Fruit fly (Drosophila melanogaster) whole organism, embryonic: ENCODE measurements around the gene Idh3g.

ENCODE experiments used
- B-H2 ChIP-seq: fragments of 200-800 bp; sonication (Bioruptor generic); optimal IDR thresholded peaks from 2 replicates; lab custom pipeline; 2018; ENCODE audit warnings: missing biosample characterization, mild to moderate bottlenecking, missing genetic modification characterization
- CG10274 ChIP-seq: fragments of 200-800 bp; sonication (Bioruptor generic); optimal IDR thresholded peaks from 3 replicates; lab custom pipeline; 2017; ENCODE audit warnings: missing biosample characterization, mild to moderate bottlenecking, missing genetic modification characterization
- CG10321 ChIP-seq: fragments of 200-800 bp; sonication (Bioruptor generic); IDR thresholded peaks from 2 replicates; pipeline ENCODE4 v1.3.6; 2022; ENCODE audit warnings: missing biosample characterization, missing genetic modification characterization
- CG11504 ChIP-seq: fragments of 200-800 bp; sonication (Bioruptor generic); optimal IDR thresholded peaks from 3 replicates; lab custom pipeline; 2019; ENCODE audit warnings: missing biosample characterization, mild to moderate bottlenecking, missing genetic modification characterization, moderate library complexity
- CG12219 ChIP-seq: fragments of 200-800 bp; sonication (Bioruptor generic); optimal IDR thresholded peaks from 3 replicates; lab custom pipeline; 2018; ENCODE audit warnings: missing biosample characterization, mild to moderate bottlenecking, missing genetic modification characterization
- CG12391 ChIP-seq: fragments of 200-800 bp; sonication (Bioruptor generic); optimal IDR thresholded peaks from 3 replicates; lab custom pipeline; 2018; ENCODE audit warnings: missing biosample characterization, mild to moderate bottlenecking, missing genetic modification characterization, moderate library complexity
- CG13624 ChIP-seq: fragments of 200-800 bp; sonication (Bioruptor generic); optimal IDR thresholded peaks from 2 replicates; lab custom pipeline; 2016; ENCODE audit warnings: missing biosample characterization, missing genetic modification characterization
- CG18262 ChIP-seq: fragments of 200-800 bp; optimal IDR thresholded peaks from 3 replicates; lab custom pipeline; 2019; ENCODE audit warnings: missing biosample characterization, mild to moderate bottlenecking, missing genetic modification characterization, moderate library complexity
- CG2116 ChIP-seq: fragments of 200-800 bp; sonication (Bioruptor generic); optimal IDR thresholded peaks from 3 replicates; lab custom pipeline; 2018; ENCODE audit warnings: missing biosample characterization, mild to moderate bottlenecking, missing genetic modification characterization
- CG2712 ChIP-seq: fragments of 200-800 bp; optimal IDR thresholded peaks from 3 replicates; lab custom pipeline; 2019; ENCODE audit warnings: missing biosample characterization, mild to moderate bottlenecking, missing genetic modification characterization, moderate library complexity
- CG31441 ChIP-seq: fragments of 200-800 bp; sonication (Bioruptor generic); IDR thresholded peaks from 2 replicates; pipeline ENCODE4 v1.3.6; 2022; ENCODE audit warnings: missing biosample characterization, missing genetic modification characterization
- CG3281 ChIP-seq: fragments of 200-800 bp; sonication (Bioruptor generic); optimal IDR thresholded peaks from 3 replicates; lab custom pipeline; 2017; ENCODE audit warnings: missing biosample characterization, mild to moderate bottlenecking, missing genetic modification characterization
- CG34422 ChIP-seq: fragments of 200-800 bp; sonication (Bioruptor generic); IDR thresholded peaks from 3 replicates; pipeline ENCODE4 v1.3.6; 2022; ENCODE audit warnings: missing biosample characterization, missing genetic modification characterization
- CG43689 ChIP-seq: fragments of 200-800 bp; sonication (Bioruptor generic); IDR thresholded peaks from 2 replicates; pipeline ENCODE4 v1.3.6; 2022; ENCODE audit warnings: missing biosample characterization, missing genetic modification characterization
- CG4424 ChIP-seq: fragments of 200-800 bp; sonication (Bioruptor generic); optimal IDR thresholded peaks from 3 replicates; lab custom pipeline; 2016; ENCODE audit warnings: missing biosample characterization, missing genetic modification characterization
- CG6654 ChIP-seq: fragments of 200-800 bp; sonication (Bioruptor generic); optimal IDR thresholded peaks from 2 replicates; lab custom pipeline; 2017; ENCODE audit warnings: missing biosample characterization, mild to moderate bottlenecking, missing genetic modification characterization
- CG6813 ChIP-seq: fragments of 200-800 bp; sonication (Bioruptor generic); optimal IDR thresholded peaks from 2 replicates; lab custom pipeline; 2017; ENCODE audit warnings: missing biosample characterization, missing genetic modification characterization, mild to moderate bottlenecking, moderate library complexity, missing genetic modification reagents
- CG6854 ChIP-seq: fragments of 200-800 bp; sonication (Bioruptor generic); optimal IDR thresholded peaks from 3 replicates; lab custom pipeline; 2017; ENCODE audit warnings: missing biosample characterization, mild to moderate bottlenecking, missing genetic modification characterization
- D ChIP-seq, 2 experiments: fragments of 200-800 bp in 1 of 2; fragments of >200 bp in 1 of 2; sonication (Bioruptor generic) in 1 of 2; optimal IDR thresholded peaks; 2 replicates in 1 of 2; 3 replicates in 1 of 2; lab custom pipeline; 2017; ENCODE audit warnings: mild to moderate bottlenecking in 1 of 2, missing biosample characterization in 1 of 2, missing genetic modification characterization in 1 of 2, missing genetic modification reagents in 1 of 2
- Dbx ChIP-seq: fragments of 200-800 bp; sonication (Bioruptor generic); IDR thresholded peaks from 3 replicates; pipeline ENCODE4 v1.3.6; 2022; ENCODE audit warnings: missing biosample characterization, missing genetic modification characterization
- Deaf1 ChIP-seq: fragments of 200-800 bp; optimal IDR thresholded peaks from 3 replicates; lab custom pipeline; 2019; ENCODE audit warnings: missing biosample characterization, mild to moderate bottlenecking, missing genetic modification characterization, moderate library complexity
- MTF-1 ChIP-seq: fragments of 200-800 bp; sonication (Bioruptor generic); optimal IDR thresholded peaks from 2 replicates; lab custom pipeline; 2018; ENCODE audit warnings: missing biosample characterization, mild to moderate bottlenecking, missing genetic modification characterization, borderline replicate concordance
- Mad ChIP-seq: fragments of 200-800 bp; sonication (Bioruptor generic); optimal IDR thresholded peaks from 2 replicates; lab custom pipeline; 2016; ENCODE audit warnings: missing biosample characterization, missing genetic modification characterization
- NC2β ChIP-seq: fragments of 200-800 bp; sonication (Bioruptor generic); optimal IDR thresholded peaks from 2 replicates; lab custom pipeline; 2016; ENCODE audit warnings: missing biosample characterization, missing genetic modification characterization
- Nf-YA ChIP-seq: fragments of 200-800 bp; sonication (Bioruptor generic); IDR thresholded peaks from 2 replicates; pipeline ENCODE4 v1.3.6; 2022; ENCODE audit warnings: missing biosample characterization, missing genetic modification characterization
- Poxn ChIP-seq: fragments of 200-800 bp; sonication (Bioruptor generic); IDR thresholded peaks from 2 replicates; pipeline ENCODE4 v1.3.6; 2022; ENCODE audit warnings: missing biosample characterization, missing genetic modification characterization
- Sry-δ ChIP-seq: fragments of 200-800 bp; sonication (Bioruptor generic); optimal IDR thresholded peaks from 2 replicates; lab custom pipeline; 2016; ENCODE audit warnings: missing biosample characterization, missing genetic modification characterization
- Tbp ChIP-seq: fragments of >200 bp; optimal IDR thresholded peaks from 2 replicates; lab custom pipeline; 2018; ENCODE audit warnings: missing biosample characterization, missing genetic modification characterization
- Usf ChIP-seq: fragments of 200-800 bp; sonication (Bioruptor generic); optimal IDR thresholded peaks from 2 replicates; lab custom pipeline; 2017; ENCODE audit warnings: missing genotype, missing biosample characterization, missing genetic modification characterization
- Xbp1 ChIP-seq: fragments of 200-800 bp; sonication (Bioruptor generic); optimal IDR thresholded peaks from 3 replicates; lab custom pipeline; 2016; ENCODE audit warnings: missing biosample characterization, mild to moderate bottlenecking, missing genetic modification characterization
- ara ChIP-seq: fragments of 200-800 bp; sonication (Bioruptor generic); IDR thresholded peaks from 2 replicates; pipeline ENCODE4 v1.3.6; 2022; ENCODE audit warnings: missing biosample characterization, missing genetic modification characterization
- ash1 ChIP-seq: fragments of 200-800 bp; sonication (Bioruptor generic); optimal IDR thresholded peaks from 2 replicates; lab custom pipeline; 2018; ENCODE audit warnings: missing biosample characterization, mild to moderate bottlenecking, missing genetic modification characterization
- bsh ChIP-seq, 2 experiments: fragments of 200-800 bp; sonication (Bioruptor generic); optimal IDR thresholded peaks; 2 replicates each; lab custom pipeline; 2017 to 2018; ENCODE audit warnings: mild to moderate bottlenecking in 2 of 2, missing biosample characterization in 2 of 2, missing genetic modification characterization in 2 of 2, moderate library complexity in 1 of 2
- eyg ChIP-seq: fragments of 200-800 bp; sonication (Bioruptor generic); optimal IDR thresholded peaks from 3 replicates; lab custom pipeline; 2016; ENCODE audit warnings: missing biosample characterization, missing genetic modification characterization
- gsb ChIP-seq: fragments of 200-800 bp; sonication (Bioruptor generic); IDR thresholded peaks from 2 replicates; pipeline ENCODE4 v1.3.6; 2022; ENCODE audit warnings: missing biosample characterization, missing genetic modification characterization
- ken ChIP-seq: fragments of 200-800 bp; sonication (Bioruptor generic); IDR thresholded peaks from 3 replicates; pipeline ENCODE4 v1.3.6; 2022; ENCODE audit warnings: missing biosample characterization, missing genetic modification characterization
- mam ChIP-seq: fragments of 200-800 bp; sonication (Bioruptor generic); optimal IDR thresholded peaks from 3 replicates; lab custom pipeline; 2016; ENCODE audit warnings: missing biosample characterization, missing genetic modification characterization
- mld ChIP-seq: fragments of 200-800 bp; sonication (Bioruptor generic); IDR thresholded peaks from 3 replicates; pipeline ENCODE4 v1.3.6; 2022; ENCODE audit warnings: missing biosample characterization, missing genetic modification characterization; ENCODE audit not compliant: partially characterized antibody
- salm ChIP-seq: fragments of 200-800 bp; sonication (Bioruptor generic); optimal IDR thresholded peaks from 2 replicates; lab custom pipeline; 2018; ENCODE audit warnings: missing biosample characterization, mild to moderate bottlenecking, missing genetic modification characterization
- slp2 ChIP-seq: fragments of 200-800 bp; sonication (Bioruptor generic); optimal IDR thresholded peaks from 2 replicates; lab custom pipeline; 2016; ENCODE audit warnings: missing biosample characterization, missing genetic modification characterization
- tio ChIP-seq: fragments of 200-800 bp; sonication (Bioruptor generic); optimal IDR thresholded peaks from 2 replicates; lab custom pipeline; 2017; ENCODE audit warnings: missing biosample characterization, missing genetic modification characterization, inconsistent platforms
- trem ChIP-seq: fragments of 200-800 bp; optimal IDR thresholded peaks from 3 replicates; lab custom pipeline; 2019; ENCODE audit warnings: missing biosample characterization, mild to moderate bottlenecking, missing genetic modification characterization, moderate library complexity
- trh ChIP-seq: fragments of 200-800 bp; sonication (Bioruptor generic); optimal IDR thresholded peaks from 2 replicates; lab custom pipeline; 2016; ENCODE audit warnings: missing biosample characterization, missing genetic modification characterization
- unpg ChIP-seq: fragments of 200-800 bp; sonication (Bioruptor generic); optimal IDR thresholded peaks from 3 replicates; lab custom pipeline; 2018; ENCODE audit warnings: missing biosample characterization, mild to moderate bottlenecking, missing genetic modification characterization, moderate library complexity
- vvl ChIP-seq: fragments of 200-800 bp; sonication (Bioruptor generic); IDR thresholded peaks from 2 replicates; pipeline ENCODE4 v1.3.6; 2022; ENCODE audit warnings: missing biosample characterization, missing genetic modification characterization
- wdn ChIP-seq: fragments of 200-800 bp; sonication (Bioruptor generic); IDR thresholded peaks from 2 replicates; pipeline ENCODE4 v1.3.6; 2022; ENCODE audit warnings: missing biosample characterization, missing genetic modification characterization
- z ChIP-seq: fragments of 200-800 bp; sonication (Bioruptor generic); IDR thresholded peaks from 3 replicates; pipeline ENCODE4 v1.3.6; 2022; ENCODE audit warnings: missing biosample characterization, missing genetic modification characterization
- zfh2 ChIP-seq: fragments of 200-800 bp; sonication (Bioruptor generic); optimal IDR thresholded peaks from 2 replicates; lab custom pipeline; 2016; ENCODE audit warnings: missing biosample characterization, missing genetic modification characterization

Gene Idh3g

dm6 chr3R:25640463-25640862, 40.2 kb upstream of the Idh3g start (continued):
- TF ChIP-seq CG10274 (peak; percentile 26), mam (GFP tag; lab: Kevin White, UChicago) (peak; percentile 16), zfh2 (GFP tag; lab: Kevin White, UChicago) (no peak), unpg (peak; percentile 75), vvl (GFP tag; lab: Robert Waterston, UW) (peak; percentile 64), tio (GFP tag; lab: Kevin White, UChicago) (peak; percentile 1), B-H2 (GFP tag; lab: Kevin White, UChicago) (no peak), CG12391 (tag; lab: Kevin White, UChicago) (peak; percentile 64), CG6854 (GFP tag; lab: Kevin White, UChicago) (no peak), CG3281 (GFP tag; lab: Kevin White, UChicago) (peak; percentile 14), eyg (GFP tag; lab: Kevin White, UChicago) (no peak), CG12219 (peak; percentile 32), ken (GFP tag; lab: Robert Waterston, UW) (peak; percentile 70; the same call in 2 of the 3 replicates), z (GFP tag; lab: Robert Waterston, UW) (no peak), salm (no peak), CG4424 (GFP tag; lab: Kevin White, UChicago) (peak; percentile 60), D (optimal IDR thresholded peaks at IDR 0.05; lab: Kevin White, UChicago) (no peak), D (GFP tag; optimal IDR thresholded peaks at IDR 0.05; lab: Kevin White, UChicago) (peak; percentile 58), Nf-YA (GFP tag; lab: Robert Waterston, UW) (no peak), Deaf1 (tag; lab: Kevin White, UChicago) (no peak), Xbp1 (peak; percentile 59), CG18262 (tag; lab: Kevin White, UChicago) (peak; percentile 73), CG11504 (tag; lab: Kevin White, UChicago) (peak; percentile 76), ash1 (no peak), trh (GFP tag; lab: Kevin White, UChicago) (no peak)

dm6 chr3R:25644172-25644571, 36.5 kb upstream of the Idh3g start:
- TF ChIP-seq wdn (GFP tag; lab: Robert Waterston, UW) (no peak), CG2116 (GFP tag; lab: Kevin White, UChicago) (no peak), mld (GFP tag; lab: Robert Waterston, UW) (no peak), trem (no peak), CG6654 (GFP tag; lab: Kevin White, UChicago) (no peak)

- TF ChIP-seq Sry-δ (GFP tag; lab: Kevin White, UChicago) (peak; percentile 99), ara (GFP tag; lab: Robert Waterston, UW) (peak; percentile 85), CG31441 (GFP tag; lab: Robert Waterston, UW) (peak; percentile 89), MTF-1 (GFP tag; lab: Kevin White, UChicago) (peak; percentile 73), bsh (GFP tag; optimal IDR thresholded peaks at IDR 0.05; lab: Kevin White, UChicago) (peak in 1 of 2 experiments; percentile 86), Dbx (GFP tag; lab: Robert Waterston, UW) (peak; percentile 94), slp2 (GFP tag; lab: Kevin White, UChicago) (peak; percentile 95), CG6813 (peak; percentile 85), CG43689 (GFP tag; lab: Robert Waterston, UW) (0 out of 2 replicates have a peak, but pooled peaks have one; percentile 40), CG2712 (tag; lab: Kevin White, UChicago) (peak; percentile 92), CG34422 (GFP tag; lab: Robert Waterston, UW) (peak; percentile 91), Tbp (GFP tag; lab: Kevin White, UChicago) (no peak), CG10321 (GFP tag; lab: Robert Waterston, UW) (peak; percentile 62; the same call in 1 of the 2 replicates), Usf (peak; percentile 89), Mad (GFP tag; lab: Kevin White, UChicago) (peak; percentile 92), NC2β (peak; percentile 89), trem (peak; percentile 94), gsb (GFP tag; lab: Robert Waterston, UW) (peak; percentile 62; the same call in 1 of the 2 replicates), CG13624 (GFP tag; lab: Kevin White, UChicago) (peak; percentile 97), Poxn (peak; percentile 79)
These were observed 33.6 kb upstream of the Idh3g start for dm6 chr3R:25646882-25647518.
